Fruit fly (Drosophila melanogaster): ENCODE results near the gene CG14313.

Gene CG14313

dm6 chr3R:18157459-18157858 lies 34.3 kb downstream of the CG14313 start:
- TF ChIP-seq CG7101 (tag; optimal IDR thresholded peaks at IDR 0.05) (no peak), tj (GFP tag; optimal IDR thresholded peaks at IDR 0.05) (no peak), kay (GFP tag; ENCODE audit: borderline replicate concordance) (no peak), bab1 (GFP tag; optimal IDR thresholded peaks at IDR 0.05) (no peak), Mnt (GFP tag; optimal IDR thresholded peaks at IDR 0.05) (no peak), CG5204 (GFP tag; optimal IDR thresholded peaks at IDR 0.05) (no peak), Clk (GFP tag; optimal IDR thresholded peaks at IDR 0.05) (no peak), cic (GFP tag; optimal IDR thresholded peaks at IDR 0.05) (no peak), Hr96 (GFP tag; optimal IDR thresholded peaks at IDR 0.05) (no peak), ovo (GFP tag; optimal IDR thresholded peaks at IDR 0.05) (no peak), CG1620 (GFP tag; optimal IDR thresholded peaks at IDR 0.05) (no peak), pad (GFP tag; optimal IDR thresholded peaks at IDR 0.05) (no peak), cnc (optimal IDR thresholded peaks at IDR 0.05) (no peak), CG14711 (tag; optimal IDR thresholded peaks at IDR 0.05) (no peak), CG7045 (GFP tag; optimal IDR thresholded peaks at IDR 0.05) (no peak), CG11617 (GFP tag; optimal IDR thresholded peaks at IDR 0.05) (no peak), CG33017 (tag; optimal IDR thresholded peaks at IDR 0.05) (no peak), CG12768 (GFP tag; optimal IDR thresholded peaks at IDR 0.05) (no peak), Crg-1 (GFP tag; optimal IDR thresholded peaks at IDR 0.05) (no peak), toe (GFP tag; optimal IDR thresholded peaks at IDR 0.05) (no peak)

- TF ChIP-seq Hr96 (GFP tag; optimal IDR thresholded peaks at IDR 0.05) = no peak
- no peak for TF ChIP-seq CG12768 (GFP tag; optimal IDR thresholded peaks at IDR 0.05)
- no peak for TF ChIP-seq CG7045 (GFP tag; optimal IDR thresholded peaks at IDR 0.05)
- TF ChIP-seq CG11617 (GFP tag; optimal IDR thresholded peaks at IDR 0.05) = no peak
- TF ChIP-seq CG14711 (tag; optimal IDR thresholded peaks at IDR 0.05) = no peak
- no peak for TF ChIP-seq cnc (optimal IDR thresholded peaks at IDR 0.05)
- TF ChIP-seq CG7101 (tag; optimal IDR thresholded peaks at IDR 0.05) = no peak
- TF ChIP-seq toe (GFP tag; optimal IDR thresholded peaks at IDR 0.05) = no peak
- TF ChIP-seq Mnt (GFP tag; optimal IDR thresholded peaks at IDR 0.05) = no peak
- no peak for TF ChIP-seq CG33017 (tag; optimal IDR thresholded peaks at IDR 0.05)
Observed at dm6 chr3R:18156608-18157007, 35.2 kb downstream of the CG14313 start.

dm6 chr3R:18153698-18154097 lies 38.1 kb downstream of the CG14313 start:
- TF ChIP-seq tj (GFP tag; optimal IDR thresholded peaks at IDR 0.05) = no peak
- no peak for TF ChIP-seq Mnt (GFP tag; optimal IDR thresholded peaks at IDR 0.05)
- TF ChIP-seq CG5204 (GFP tag; optimal IDR thresholded peaks at IDR 0.05) = no peak
- no peak for TF ChIP-seq Crg-1 (GFP tag; optimal IDR thresholded peaks at IDR 0.05)
- no peak for TF ChIP-seq CG12768 (GFP tag; optimal IDR thresholded peaks at IDR 0.05)
- no peak for TF ChIP-seq kay (GFP tag; ENCODE audit: borderline replicate concordance)
- no peak for TF ChIP-seq CG14711 (tag; optimal IDR thresholded peaks at IDR 0.05)
- no peak for TF ChIP-seq CG11617 (GFP tag; optimal IDR thresholded peaks at IDR 0.05)
- no peak for TF ChIP-seq CG7045 (GFP tag; optimal IDR thresholded peaks at IDR 0.05)
- no peak for TF ChIP-seq ovo (GFP tag; optimal IDR thresholded peaks at IDR 0.05)
- no peak for TF ChIP-seq Clk (GFP tag; optimal IDR thresholded peaks at IDR 0.05)
- TF ChIP-seq CG7101 (tag; optimal IDR thresholded peaks at IDR 0.05) = no peak
- TF ChIP-seq cnc (optimal IDR thresholded peaks at IDR 0.05) = no peak
- TF ChIP-seq CG33017 (tag; optimal IDR thresholded peaks at IDR 0.05) = no peak
- no peak for TF ChIP-seq bab1 (GFP tag; optimal IDR thresholded peaks at IDR 0.05)
- no peak for TF ChIP-seq cic (GFP tag; optimal IDR thresholded peaks at IDR 0.05)
- TF ChIP-seq pad (GFP tag; optimal IDR thresholded peaks at IDR 0.05) = no peak
- TF ChIP-seq Hr96 (GFP tag; optimal IDR thresholded peaks at IDR 0.05) = no peak

DNA sequence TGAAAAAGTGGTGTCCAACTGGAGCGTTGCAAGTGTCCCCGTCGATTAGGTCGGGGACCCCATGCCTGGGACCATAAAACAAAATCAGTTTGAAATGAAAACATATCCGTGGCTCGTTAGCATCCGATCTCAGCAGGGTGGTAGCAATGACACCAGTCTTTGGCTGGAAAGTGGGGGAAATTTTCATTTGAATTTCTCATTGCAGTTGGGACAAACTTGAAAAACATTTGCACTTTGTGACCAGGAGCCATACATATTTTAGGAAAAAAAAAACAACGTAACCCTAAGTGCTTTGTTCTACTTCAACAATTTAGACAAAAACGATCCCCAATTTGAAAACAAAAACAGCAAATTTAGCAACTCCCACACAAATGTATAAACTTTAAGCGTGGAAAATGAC lies 39.9 kb downstream of the CG14313 start, which contains the start of gene CG14316:
CG14316 (plus strand) TSS at position 301 of the 400 bp plus-strand sequence.
- TF ChIP-seq CG33017 (tag; optimal IDR thresholded peaks at IDR 0.05) (no peak), ovo (GFP tag; optimal IDR thresholded peaks at IDR 0.05) (no peak), CG11617 (GFP tag; optimal IDR thresholded peaks at IDR 0.05) (no peak), kay (GFP tag; ENCODE audit: borderline replicate concordance) (no peak), bab1 (GFP tag; optimal IDR thresholded peaks at IDR 0.05) (no peak), cnc (optimal IDR thresholded peaks at IDR 0.05) (no peak), CG12768 (GFP tag; optimal IDR thresholded peaks at IDR 0.05) (no peak), CG7045 (GFP tag; optimal IDR thresholded peaks at IDR 0.05) (no peak), tj (GFP tag; optimal IDR thresholded peaks at IDR 0.05) (no peak)

- TF ChIP-seq Crg-1 (GFP tag; optimal IDR thresholded peaks at IDR 0.05) (no peak), CG14711 (tag; optimal IDR thresholded peaks at IDR 0.05) (no peak), CG5204 (GFP tag; optimal IDR thresholded peaks at IDR 0.05) (no peak), CG11617 (GFP tag; optimal IDR thresholded peaks at IDR 0.05) (no peak), toe (GFP tag; optimal IDR thresholded peaks at IDR 0.05) (no peak), Hr96 (GFP tag; optimal IDR thresholded peaks at IDR 0.05) (no peak), bab1 (GFP tag; optimal IDR thresholded peaks at IDR 0.05) (no peak), ovo (GFP tag; optimal IDR thresholded peaks at IDR 0.05) (no peak), Mnt (GFP tag; optimal IDR thresholded peaks at IDR 0.05) (no peak), CG1620 (GFP tag; optimal IDR thresholded peaks at IDR 0.05) (no peak), cic (GFP tag; optimal IDR thresholded peaks at IDR 0.05) (no peak), tj (GFP tag; optimal IDR thresholded peaks at IDR 0.05) (no peak), cnc (optimal IDR thresholded peaks at IDR 0.05) (no peak), Clk (GFP tag; optimal IDR thresholded peaks at IDR 0.05) (no peak), CG7101 (tag; optimal IDR thresholded peaks at IDR 0.05) (no peak)
Observed at dm6 chr3R:18146629-18147028, 45.1 kb downstream of the CG14313 start.

DNA sequence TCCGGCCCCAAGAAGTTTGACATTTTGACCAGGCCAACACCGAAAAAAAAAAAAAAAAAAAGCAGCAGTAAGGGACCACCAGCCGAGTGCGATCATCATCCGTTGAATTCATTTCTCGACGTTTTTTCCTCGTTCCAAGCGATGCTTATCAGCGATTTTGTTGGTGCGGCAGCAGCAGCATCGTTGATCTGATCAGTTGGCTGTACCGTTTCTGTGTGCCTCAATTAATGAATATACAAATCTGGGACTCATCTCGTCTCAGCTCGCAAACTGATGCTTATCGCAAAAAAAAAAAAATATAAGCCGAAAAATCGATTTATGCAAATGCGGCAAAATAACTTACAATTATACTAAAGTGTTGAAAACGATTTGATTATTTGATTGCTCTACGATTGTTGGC lies 46.9 kb downstream of the CG14313 start:
- TF ChIP-seq CG14711 (tag; optimal IDR thresholded peaks at IDR 0.05) (no peak), ovo (GFP tag; optimal IDR thresholded peaks at IDR 0.05) (no peak), bab1 (GFP tag; optimal IDR thresholded peaks at IDR 0.05) (no peak), Clk (GFP tag; optimal IDR thresholded peaks at IDR 0.05) (no peak)
